Fruit fly (Drosophila melanogaster) whole organism, embryonic: ENCODE data around the gene CG46440.

Experiments used
- Atf6 ChIP-seq: fragments of 200-800 bp; sonication (Bioruptor generic); IDR thresholded peaks from 2 replicates; pipeline ENCODE4 v1.3.6; 2022; ENCODE audit warnings: missing biosample characterization, missing genetic modification characterization
- B-H1 ChIP-seq: fragments of 200-800 bp; sonication (Bioruptor generic); IDR thresholded peaks from 3 replicates; pipeline ENCODE4 v1.3.6; 2022; ENCODE audit warnings: missing biosample characterization, missing genetic modification characterization
- BtbVII ChIP-seq: fragments of 200-800 bp; sonication (Bioruptor generic); optimal IDR thresholded peaks from 3 replicates; lab custom pipeline; 2017; ENCODE audit warnings: missing biosample characterization, mild to moderate bottlenecking, missing genetic modification characterization
- CG10209 ChIP-seq: fragments of 200-800 bp; sonication (Bioruptor generic); optimal IDR thresholded peaks from 3 replicates; lab custom pipeline; 2017; ENCODE audit warnings: missing biosample characterization, mild to moderate bottlenecking, missing genetic modification characterization, missing genetic modification reagents
- CG11398 ChIP-seq: fragments of 200-800 bp; sonication (Bioruptor generic); optimal IDR thresholded peaks from 2 replicates; lab custom pipeline; 2016; ENCODE audit warnings: missing biosample characterization, missing genetic modification characterization
- CG12155 ChIP-seq: fragments of 200-800 bp; sonication (Bioruptor generic); optimal IDR thresholded peaks from 3 replicates; lab custom pipeline; 2016; ENCODE audit warnings: missing biosample characterization, missing genetic modification characterization
- CG12744 ChIP-seq: fragments of 200-800 bp; sonication (Bioruptor generic); optimal IDR thresholded peaks from 2 replicates; lab custom pipeline; 2016; ENCODE audit warnings: missing biosample characterization, missing genetic modification characterization
- CG13624 ChIP-seq: fragments of 200-800 bp; sonication (Bioruptor generic); optimal IDR thresholded peaks from 2 replicates; lab custom pipeline; 2016; ENCODE audit warnings: missing biosample characterization, missing genetic modification characterization
- CG14441 ChIP-seq: fragments of 200-800 bp; sonication (Bioruptor generic); IDR thresholded peaks from 2 replicates; pipeline ENCODE4 v1.3.6; 2022; ENCODE audit warnings: missing biosample characterization, missing genetic modification characterization
- CG15514 ChIP-seq: fragments of 200-800 bp; sonication (Bioruptor generic); optimal IDR thresholded peaks from 3 replicates; lab custom pipeline; 2017; ENCODE audit warnings: missing biosample characterization, missing genetic modification characterization, mild to moderate bottlenecking, moderate library complexity, missing genetic modification reagents
- CG18619 ChIP-seq: fragments of 200-800 bp; sonication (Bioruptor generic); optimal IDR thresholded peaks from 3 replicates; lab custom pipeline; 2017; ENCODE audit warnings: missing biosample characterization, mild to moderate bottlenecking, missing genetic modification characterization
- CG2116 ChIP-seq: fragments of 200-800 bp; sonication (Bioruptor generic); optimal IDR thresholded peaks from 3 replicates; lab custom pipeline; 2018; ENCODE audit warnings: missing biosample characterization, mild to moderate bottlenecking, missing genetic modification characterization
- CG2678 ChIP-seq: fragments of 200-800 bp; sonication (Bioruptor generic); optimal IDR thresholded peaks from 3 replicates; lab custom pipeline; 2019; ENCODE audit warnings: missing biosample characterization, mild to moderate bottlenecking, missing genetic modification characterization, moderate library complexity
- CG3065 ChIP-seq: fragments of 200-800 bp; sonication (Bioruptor generic); optimal IDR thresholded peaks from 2 replicates; lab custom pipeline; 2016; ENCODE audit warnings: missing biosample characterization, missing genetic modification characterization
- CG31365 ChIP-seq: fragments of 200-800 bp; sonication (Bioruptor generic); optimal IDR thresholded peaks from 2 replicates; lab custom pipeline; 2018; ENCODE audit warnings: missing biosample characterization, mild to moderate bottlenecking, missing genetic modification characterization
- CG4707 ChIP-seq: fragments of 200-800 bp; sonication (Bioruptor generic); optimal IDR thresholded peaks from 2 replicates; lab custom pipeline; 2018; ENCODE audit warnings: missing biosample characterization, mild to moderate bottlenecking, missing genetic modification characterization, moderate library complexity
- CG7556 ChIP-seq: fragments of 200-800 bp; sonication (Bioruptor generic); optimal IDR thresholded peaks from 2 replicates; lab custom pipeline; 2017; ENCODE audit warnings: missing biosample characterization, mild to moderate bottlenecking, missing genetic modification characterization
- CG7987 ChIP-seq: fragments of 200-800 bp; sonication (Bioruptor generic); optimal IDR thresholded peaks from 2 replicates; lab custom pipeline; 2018; ENCODE audit warnings: missing biosample characterization, mild to moderate bottlenecking, missing genetic modification characterization, moderate library complexity
- CG8290 ChIP-seq, 3 experiments: fragments of 200-800 bp; sonication (Bioruptor generic); optimal IDR thresholded peaks; 2 replicates each; lab custom pipeline; 2016 to 2019; ENCODE audit warnings: missing biosample characterization in 3 of 3, missing genetic modification characterization in 3 of 3, mild to moderate bottlenecking in 2 of 3, moderate library complexity in 1 of 3
- Camta ChIP-seq: fragments of 200-800 bp; sonication (Bioruptor generic); optimal IDR thresholded peaks from 2 replicates; lab custom pipeline; 2016; ENCODE audit warnings: missing biosample characterization, missing genetic modification characterization
- CrebB ChIP-seq: fragments of 200-800 bp; sonication (Bioruptor generic); optimal IDR thresholded peaks from 3 replicates; lab custom pipeline; 2018; ENCODE audit warnings: missing biosample characterization, mild to moderate bottlenecking, missing genetic modification characterization
- Dip3 ChIP-seq: fragments of 200-800 bp; sonication (Bioruptor generic); optimal IDR thresholded peaks from 3 replicates; lab custom pipeline; 2016; ENCODE audit warnings: missing biosample characterization, missing genetic modification characterization
- Eip74EF ChIP-seq, 2 experiments: fragments of 200-800 bp in 1 of 2; fragments of >200 bp in 1 of 2; sonication (Bioruptor generic) in 1 of 2; optimal IDR thresholded peaks; 2 replicates each; lab custom pipeline; 2017 to 2019; ENCODE audit warnings: missing biosample characterization in 2 of 2, missing genetic modification characterization in 2 of 2, mild to moderate bottlenecking in 1 of 2, moderate library complexity in 1 of 2
- Gsc ChIP-seq: fragments of 200-800 bp; sonication (Bioruptor generic); IDR thresholded peaks from 2 replicates; pipeline ENCODE4 v1.3.6; 2022; ENCODE audit warnings: missing biosample characterization, missing genetic modification characterization
- HmgZ ChIP-seq: fragments of 200-800 bp; sonication (Bioruptor generic); optimal IDR thresholded peaks from 2 replicates; lab custom pipeline; 2018; ENCODE audit warnings: missing biosample characterization, mild to moderate bottlenecking, missing genetic modification characterization
- Hr51 ChIP-seq, 2 experiments: fragments of 200-800 bp; sonication (Bioruptor generic); optimal IDR thresholded peaks; 2 replicates in 1 of 2; 3 replicates in 1 of 2; lab custom pipeline; 2016 to 2018; ENCODE audit warnings: missing biosample characterization in 2 of 2, missing genetic modification characterization in 2 of 2, mild to moderate bottlenecking in 1 of 2, moderate library complexity in 1 of 2
- Hsf ChIP-seq: fragments of 200-800 bp; sonication (Bioruptor generic); optimal IDR thresholded peaks from 3 replicates; lab custom pipeline; 2016; ENCODE audit warnings: missing biosample characterization, missing genetic modification characterization
- Max ChIP-seq: fragments of 200-800 bp; sonication (Bioruptor generic); optimal IDR thresholded peaks from 2 replicates; lab custom pipeline; 2016; ENCODE audit warnings: missing biosample characterization, mild to moderate bottlenecking, missing genetic modification characterization
- Myb ChIP-seq: fragments of 200-800 bp; sonication (Bioruptor generic); optimal IDR thresholded peaks from 2 replicates; lab custom pipeline; 2016; ENCODE audit warnings: missing biosample characterization, missing genetic modification characterization
- Nf-YB ChIP-seq: fragments of 200-800 bp; sonication (Bioruptor generic); optimal IDR thresholded peaks from 3 replicates; lab custom pipeline; 2019; ENCODE audit warnings: missing biosample characterization, mild to moderate bottlenecking, missing genetic modification characterization, moderate library complexity
- Rfx ChIP-seq: fragments of 200-800 bp; sonication (Bioruptor generic); IDR thresholded peaks from 2 replicates; pipeline ENCODE4 v1.3.6; 2022; ENCODE audit warnings: missing biosample characterization, missing genetic modification characterization
- Scr ChIP-seq: fragments of 200-800 bp; sonication (Bioruptor generic); IDR thresholded peaks from 2 replicates; pipeline ENCODE4 v1.3.6; 2022; ENCODE audit warnings: missing biosample characterization, missing genetic modification characterization; ENCODE audit not compliant: partially characterized antibody
- chif ChIP-seq, 2 experiments: fragments of 200-800 bp; sonication (Bioruptor generic); optimal IDR thresholded peaks; 3 replicates each; lab custom pipeline; 2016; ENCODE audit warnings: missing biosample characterization in 2 of 2, missing genetic modification characterization in 2 of 2
- crol ChIP-seq: fragments of 200-800 bp; sonication (Bioruptor generic); IDR thresholded peaks from 2 replicates; pipeline ENCODE4 v1.3.6; 2022; ENCODE audit warnings: missing biosample characterization, missing genetic modification characterization
- cwo ChIP-seq: fragments of 200-800 bp; sonication (Bioruptor generic); optimal IDR thresholded peaks from 3 replicates; lab custom pipeline; 2017; ENCODE audit warnings: missing biosample characterization, missing genetic modification characterization, mild to moderate bottlenecking, moderate library complexity, missing genetic modification reagents
- fd3F ChIP-seq: fragments of 200-800 bp; sonication (Bioruptor generic); optimal IDR thresholded peaks from 2 replicates; lab custom pipeline; 2018; ENCODE audit warnings: missing biosample characterization, mild to moderate bottlenecking, missing genetic modification characterization, moderate library complexity
- fd64A ChIP-seq: fragments of 200-800 bp; sonication (Bioruptor generic); optimal IDR thresholded peaks from 3 replicates; lab custom pipeline; 2018; ENCODE audit warnings: missing biosample characterization, mild to moderate bottlenecking, missing genetic modification characterization
- gfzf ChIP-seq: fragments of 200-800 bp; sonication (Bioruptor generic); optimal IDR thresholded peaks from 2 replicates; lab custom pipeline; 2016; ENCODE audit warnings: missing biosample characterization, mild to moderate bottlenecking, missing genetic modification characterization, moderate library complexity
- grau ChIP-seq: fragments of 200-800 bp; optimal IDR thresholded peaks from 3 replicates; lab custom pipeline; 2019; ENCODE audit warnings: missing biosample characterization, mild to moderate bottlenecking, missing genetic modification characterization, moderate library complexity
- insv ChIP-seq, 2 experiments: fragments of 200-800 bp; sonication (Bioruptor generic); optimal IDR thresholded peaks; 3 replicates each; lab custom pipeline; 2016 to 2018; ENCODE audit warnings: missing biosample characterization in 2 of 2, missing genetic modification characterization in 2 of 2
- jumu ChIP-seq: fragments of 200-800 bp; sonication (Bioruptor generic); optimal IDR thresholded peaks from 3 replicates; lab custom pipeline; 2016; ENCODE audit warnings: missing biosample characterization, missing genetic modification characterization
- nom ChIP-seq: fragments of 200-800 bp; sonication (Bioruptor generic); optimal IDR thresholded peaks from 2 replicates; lab custom pipeline; 2017; ENCODE audit warnings: missing biosample characterization, missing genetic modification characterization, mild to moderate bottlenecking, moderate library complexity, missing genetic modification reagents
- org-1 ChIP-seq: fragments of 200-800 bp; sonication (Bioruptor generic); optimal IDR thresholded peaks from 2 replicates; lab custom pipeline; 2017; ENCODE audit warnings: missing biosample characterization, missing genetic modification characterization
- pfk ChIP-seq: fragments of 200-800 bp; sonication (Bioruptor generic); optimal IDR thresholded peaks from 2 replicates; lab custom pipeline; 2018; ENCODE audit warnings: missing biosample characterization, mild to moderate bottlenecking, missing genetic modification characterization, moderate library complexity
- repo ChIP-seq: fragments of 200-800 bp; sonication (Bioruptor generic); optimal IDR thresholded peaks from 2 replicates; lab custom pipeline; 2016; ENCODE audit warnings: missing biosample characterization, missing genetic modification characterization
- rib ChIP-seq: fragments of 200-800 bp; sonication (Bioruptor generic); IDR thresholded peaks from 2 replicates; pipeline ENCODE4 v1.3.6; 2022; ENCODE audit warnings: missing biosample characterization, missing genetic modification characterization

CG46440 gene

DNA sequence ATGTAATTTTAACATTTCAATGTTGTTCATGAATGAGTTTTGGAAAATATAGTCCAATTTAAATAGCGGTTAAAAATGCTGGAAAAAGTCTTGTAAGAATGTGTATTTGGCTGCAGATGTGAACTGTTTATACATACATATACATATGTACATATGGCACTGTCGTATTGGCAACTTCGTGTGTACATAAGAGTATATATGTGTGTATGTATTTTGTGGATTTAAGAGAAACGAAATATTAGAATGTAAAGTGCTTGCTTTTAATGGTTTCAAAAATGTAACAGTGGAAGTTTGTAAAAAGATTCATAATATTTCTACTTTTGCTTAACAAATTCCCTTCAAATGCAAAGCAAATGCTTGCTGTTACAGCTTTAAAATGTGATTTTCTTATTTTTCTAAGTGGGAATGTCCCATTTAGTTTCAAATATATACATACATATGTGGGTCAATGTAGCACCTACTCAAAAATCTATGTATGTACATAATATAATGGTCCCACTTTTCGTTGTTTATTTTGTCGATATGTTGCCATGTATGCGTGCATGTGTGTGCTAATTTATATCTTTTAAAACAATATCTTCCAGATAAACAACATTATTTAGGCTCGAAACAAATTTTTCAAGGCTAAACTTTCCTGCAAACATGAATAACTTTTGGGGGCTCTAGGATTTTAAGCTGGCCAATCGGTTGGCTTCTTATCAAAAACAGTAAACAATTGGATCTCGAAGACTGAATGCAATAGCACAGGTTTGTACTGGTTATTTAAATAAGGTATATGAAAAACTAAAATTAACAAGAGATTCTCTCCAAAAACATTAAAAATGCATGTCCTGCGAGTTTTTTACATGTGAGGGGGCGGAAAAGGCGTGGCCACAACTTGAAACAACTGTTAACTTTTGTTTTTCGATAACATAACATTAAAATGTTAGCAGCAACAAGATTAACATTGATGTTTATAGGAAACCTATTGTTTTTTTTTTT lies 13.4 kb upstream of the CG46440 start (continued):
- TF ChIP-seq Dip3 (GFP tag; lab: Kevin White, UChicago): peak; percentile 35
- TF ChIP-seq Camta: peak; percentile 41
- peak; percentile 73 for TF ChIP-seq CG31365 (tag; lab: Kevin White, UChicago)
- TF ChIP-seq CG13624 (GFP tag; lab: Kevin White, UChicago): peak; percentile 47
- peak; percentile 78 for TF ChIP-seq Atf6 (GFP tag; lab: Robert Waterston, UW)
- peak in 1 of 2 experiments; percentile 49 for TF ChIP-seq Hr51 (GFP tag; optimal IDR thresholded peaks at IDR 0.05; lab: Kevin White, UChicago)
- peak; percentile 62 for TF ChIP-seq org-1 (GFP tag; lab: Kevin White, UChicago)
- peak; percentile 63 for TF ChIP-seq fd64A (GFP tag; lab: Kevin White, UChicago)
- TF ChIP-seq CG15514 (GFP tag; lab: Kevin White, UChicago): peak; percentile 78
- TF ChIP-seq cwo (GFP tag; lab: Kevin White, UChicago): peak; percentile 59
- no peak for TF ChIP-seq Eip74EF (GFP tag; optimal IDR thresholded peaks at IDR 0.05; lab: Kevin White, UChicago)
- TF ChIP-seq B-H1 (GFP tag; lab: Robert Waterston, UW): peak; percentile 14; the same call in 1 of the 3 replicates
- TF ChIP-seq crol (GFP tag; lab: Robert Waterston, UW): no peak
- peak; percentile 75 for TF ChIP-seq nom
- TF ChIP-seq CG2116 (GFP tag; lab: Kevin White, UChicago): peak; percentile 56
- peak in 1 of 2 experiments; percentile 3 for TF ChIP-seq chif (GFP tag; optimal IDR thresholded peaks at IDR 0.05; lab: Kevin White, UChicago)
- no peak for TF ChIP-seq Gsc (GFP tag; lab: Robert Waterston, UW)
- no peak for TF ChIP-seq gfzf (GFP tag; lab: Kevin White, UChicago)
- peak; percentile 51 for TF ChIP-seq repo (GFP tag; lab: Kevin White, UChicago)
- peak; percentile 65; the same call in 1 of the 2 replicates for TF ChIP-seq Rfx (GFP tag; lab: Robert Waterston, UW)
- TF ChIP-seq CG12155 (GFP tag; lab: Kevin White, UChicago): peak; percentile 10
- TF ChIP-seq CG4707 (GFP tag; lab: Kevin White, UChicago): peak; percentile 72
- TF ChIP-seq CG11398 (GFP tag; lab: Kevin White, UChicago): peak; percentile 31
- peak; percentile 82 for TF ChIP-seq pfk
- TF ChIP-seq CG7987: peak; percentile 83
- TF ChIP-seq Nf-YB (GFP tag; lab: Kevin White, UChicago): peak; percentile 46
- TF ChIP-seq BtbVII: peak; percentile 85
- no peak for TF ChIP-seq Scr (GFP tag; lab: Robert Waterston, UW)
- TF ChIP-seq insv (GFP tag; optimal IDR thresholded peaks at IDR 0.05; lab: Kevin White, UChicago): peak in 1 of 2 experiments; percentile 84
- peak; percentile 60 for TF ChIP-seq CG12744
- peak; percentile 7 for TF ChIP-seq CG8290 (GFP tag; optimal IDR thresholded peaks at IDR 0.05; lab: Kevin White, UChicago)
- TF ChIP-seq CG8290 (tag; optimal IDR thresholded peaks at IDR 0.05; lab: Kevin White, UChicago): peak in 1 of 2 experiments; percentile 40
- peak; percentile 89 for TF ChIP-seq CrebB (tag; lab: Kevin White, UChicago)
- TF ChIP-seq Max (GFP tag; lab: Kevin White, UChicago): peak; percentile 35
- TF ChIP-seq CG3065: no peak
- TF ChIP-seq Myb (GFP tag; lab: Kevin White, UChicago): peak; percentile 15
- no peak for TF ChIP-seq jumu
- peak; percentile 20; the same call in 1 of the 2 replicates for TF ChIP-seq rib (GFP tag; lab: Robert Waterston, UW)
- TF ChIP-seq grau (tag; lab: Kevin White, UChicago): no peak
- TF ChIP-seq fd3F (GFP tag; lab: Kevin White, UChicago): peak; percentile 65
- TF ChIP-seq HmgZ: peak; percentile 80
- peak; percentile 69 for TF ChIP-seq CG7556 (GFP tag; lab: Kevin White, UChicago)
- TF ChIP-seq CG14441 (GFP tag; lab: Robert Waterston, UW): no peak
- no peak for TF ChIP-seq CG2678 (tag; lab: Kevin White, UChicago)
- peak; percentile 77 for TF ChIP-seq CG10209 (GFP tag; lab: Kevin White, UChicago)
- TF ChIP-seq CG18619 (GFP tag; lab: Kevin White, UChicago): peak; percentile 65
- no peak for TF ChIP-seq Hsf
